Worm (Caenorhabditis elegans): ENCODE results near the gene srx-113.

- TF ChIP-seq zag-1 (tag; optimal IDR thresholded peaks at IDR 0.05) (no peak), ceh-82 (tag; optimal IDR thresholded peaks at IDR 0.05) (no peak), ama-1 (optimal IDR thresholded peaks at IDR 0.05) (no peak), mdl-1 (tag; optimal IDR thresholded peaks at IDR 0.05) (no peak), nhr-6 (tag; optimal IDR thresholded peaks at IDR 0.05) (no peak), fos-1 (tag; optimal IDR thresholded peaks at IDR 0.05) (no peak), snpc-4 (tag; optimal IDR thresholded peaks at IDR 0.05) (no peak)
These were observed 26.2 kb upstream of the srx-113 start, which contains the start of gene W05B10.6 for ce11 chrV:12658142-12658541.
